Worm (Caenorhabditis elegans): ENCODE measurements around the gene K10G4.5.

The K10G4.5 gene

DNA sequence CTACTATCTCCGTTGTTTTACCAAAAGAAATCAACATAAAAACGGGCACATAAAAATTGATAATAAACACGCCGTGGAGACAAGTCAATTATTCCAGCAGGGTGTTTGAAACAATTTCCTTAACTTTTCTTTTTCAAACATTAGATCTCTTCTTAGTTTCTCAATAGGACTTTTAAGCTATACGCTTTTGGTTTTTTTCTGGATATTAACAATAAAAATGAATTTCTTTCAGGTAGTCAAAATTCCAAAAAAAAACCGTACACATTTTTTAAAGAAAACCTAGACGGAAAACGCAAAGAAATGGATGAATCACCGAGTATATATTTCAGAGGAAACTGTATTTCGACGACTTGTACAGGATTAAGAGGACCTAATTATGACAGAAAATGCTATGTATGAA lies 30.1 kb upstream of the K10G4.5 start, which contains the start of gene fbxa-185:
fbxa-185 (plus strand) TSS at position 301 of the 400 bp plus-strand sequence.
- TF ChIP-seq nhr-28 (tag; optimal IDR thresholded peaks at IDR 0.05) (no peak), lsy-2 (tag; optimal IDR thresholded peaks at IDR 0.05) (no peak), nhr-76 (tag; optimal IDR thresholded peaks at IDR 0.05) (no peak), nhr-2 (tag; optimal IDR thresholded peaks at IDR 0.05) (no peak), mls-2 (tag; optimal IDR thresholded peaks at IDR 0.05) (no peak), drap-1 (GFP tag; optimal IDR thresholded peaks at IDR 0.05) (no peak), ztf-11 (tag; optimal IDR thresholded peaks at IDR 0.05) (no peak), unc-62 (GFP tag; optimal IDR thresholded peaks at IDR 0.05) (no peak), nhr-12 (tag; optimal IDR thresholded peaks at IDR 0.05) (no peak), lin-13 (tag; optimal IDR thresholded peaks at IDR 0.05) (no peak), sptf-1 (tag; optimal IDR thresholded peaks at IDR 0.05) (no peak), ceh-83 (GFP tag; optimal IDR thresholded peaks at IDR 0.05) (no peak)

DNA sequence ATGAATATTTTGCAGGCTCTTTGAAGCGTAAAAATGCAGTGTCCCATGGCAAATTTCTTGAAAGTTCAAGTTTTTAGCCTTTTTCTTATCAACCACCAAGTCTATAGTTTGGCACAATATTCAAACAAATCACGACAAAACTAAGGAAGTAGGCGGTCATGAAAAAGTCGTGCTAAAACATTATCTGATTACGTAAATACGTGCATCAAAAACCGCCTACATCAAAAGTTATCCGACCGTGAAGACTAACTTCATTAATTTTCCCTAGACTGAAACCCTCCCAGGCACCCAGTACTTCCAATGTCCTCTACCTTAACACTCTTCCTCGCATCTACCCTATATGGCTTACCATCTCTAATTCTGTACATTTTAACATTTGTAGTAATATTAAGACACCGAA lies 27.2 kb upstream of the K10G4.5 start, which contains the start of gene srg-44:
srg-44 (plus strand) TSS at position 301 of the 400 bp plus-strand sequence.
- TF ChIP-seq cnd-1 (tag; optimal IDR thresholded peaks at IDR 0.05), result no peak
- TF ChIP-seq lsy-2 (tag; optimal IDR thresholded peaks at IDR 0.05), result no peak
- TF ChIP-seq hlh-1 (tag; optimal IDR thresholded peaks at IDR 0.05), result no peak
- no peak for TF ChIP-seq zip-8 (tag; optimal IDR thresholded peaks at IDR 0.05)
- TF ChIP-seq nhr-2 (tag; optimal IDR thresholded peaks at IDR 0.05), result no peak
- TF ChIP-seq M03D4.4 (tag; optimal IDR thresholded peaks at IDR 0.05), result no peak
- no peak for TF ChIP-seq nhr-28 (tag; optimal IDR thresholded peaks at IDR 0.05)
- no peak for TF ChIP-seq ztf-11 (tag; optimal IDR thresholded peaks at IDR 0.05)
- TF ChIP-seq ceh-39 (tag; optimal IDR thresholded peaks at IDR 0.05), result no peak
- no peak for TF ChIP-seq unc-39 (tag; optimal IDR thresholded peaks at IDR 0.05)

DNA sequence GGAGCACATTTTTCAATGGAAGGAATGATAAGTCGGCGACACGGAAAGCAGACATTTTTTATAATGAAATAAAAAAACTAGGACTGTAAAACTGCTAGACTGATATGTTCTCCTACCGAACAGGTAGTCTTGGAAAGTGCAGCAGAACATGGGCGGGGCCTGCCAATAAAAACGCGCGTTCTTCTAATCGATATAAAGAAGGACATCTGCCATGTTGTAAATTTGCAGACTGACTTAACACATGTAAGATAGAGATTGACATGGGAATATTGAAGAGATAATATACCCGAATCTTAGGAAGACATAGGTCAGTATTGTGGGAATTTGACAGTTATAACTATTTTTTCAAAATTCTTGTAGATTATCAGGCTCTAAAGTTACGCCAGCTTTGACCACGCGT lies 26.6 kb upstream of the K10G4.5 start, which contains the start of gene sdz-16:
sdz-16 (minus strand) TSS at position 101 of the 400 bp plus-strand sequence.
- TF ChIP-seq tbx-8 (GFP tag; optimal IDR thresholded peaks at IDR 0.05), result no peak
- no peak for TF ChIP-seq snpc-4 (tag; optimal IDR thresholded peaks at IDR 0.05)
- no peak for TF ChIP-seq ceh-83 (GFP tag; optimal IDR thresholded peaks at IDR 0.05)
- no peak for TF ChIP-seq elt-3 (tag; optimal IDR thresholded peaks at IDR 0.05)
- no peak for TF ChIP-seq lin-32 (GFP tag; optimal IDR thresholded peaks at IDR 0.05)
- TF ChIP-seq nhr-28 (tag; optimal IDR thresholded peaks at IDR 0.05), result no peak
- TF ChIP-seq M03D4.4 (tag; optimal IDR thresholded peaks at IDR 0.05), result no peak
- no peak for TF ChIP-seq nhr-2 (tag; optimal IDR thresholded peaks at IDR 0.05)
- no peak for TF ChIP-seq unc-39 (tag; optimal IDR thresholded peaks at IDR 0.05)
- no peak for TF ChIP-seq sptf-1 (tag; optimal IDR thresholded peaks at IDR 0.05)
- TF ChIP-seq mep-1 (tag; optimal IDR thresholded peaks at IDR 0.05), result no peak
- TF ChIP-seq nhr-12 (tag; optimal IDR thresholded peaks at IDR 0.05), result no peak
- no peak for TF ChIP-seq ceh-43 (GFP tag; optimal IDR thresholded peaks at IDR 0.05)
- no peak for TF ChIP-seq lsy-2 (tag; optimal IDR thresholded peaks at IDR 0.05)

DNA sequence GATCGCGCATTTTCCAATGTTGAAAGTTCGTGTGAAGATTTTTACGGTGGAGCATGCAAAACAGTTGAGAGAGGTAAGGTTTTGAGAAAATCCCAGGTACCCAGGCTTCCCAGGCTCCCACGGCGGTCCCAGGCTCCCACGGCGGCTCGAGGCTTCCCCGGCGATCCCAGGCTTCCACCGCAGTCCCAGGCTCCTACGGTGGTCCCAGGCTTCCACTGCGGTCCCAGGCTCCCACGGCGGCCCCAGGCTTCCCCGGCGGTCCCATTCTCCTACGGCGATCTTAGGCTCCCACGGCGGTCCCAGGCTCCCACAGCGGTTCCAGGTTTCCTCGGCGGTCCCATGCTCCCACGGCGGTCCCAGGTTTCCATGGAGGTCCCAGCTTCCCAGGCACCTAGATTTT lies 22.6 kb upstream of the K10G4.5 start:
- TF ChIP-seq blmp-1 (tag; optimal IDR thresholded peaks at IDR 0.05) (no peak), drap-1 (GFP tag; optimal IDR thresholded peaks at IDR 0.05) (peak; percentile 12)

DNA sequence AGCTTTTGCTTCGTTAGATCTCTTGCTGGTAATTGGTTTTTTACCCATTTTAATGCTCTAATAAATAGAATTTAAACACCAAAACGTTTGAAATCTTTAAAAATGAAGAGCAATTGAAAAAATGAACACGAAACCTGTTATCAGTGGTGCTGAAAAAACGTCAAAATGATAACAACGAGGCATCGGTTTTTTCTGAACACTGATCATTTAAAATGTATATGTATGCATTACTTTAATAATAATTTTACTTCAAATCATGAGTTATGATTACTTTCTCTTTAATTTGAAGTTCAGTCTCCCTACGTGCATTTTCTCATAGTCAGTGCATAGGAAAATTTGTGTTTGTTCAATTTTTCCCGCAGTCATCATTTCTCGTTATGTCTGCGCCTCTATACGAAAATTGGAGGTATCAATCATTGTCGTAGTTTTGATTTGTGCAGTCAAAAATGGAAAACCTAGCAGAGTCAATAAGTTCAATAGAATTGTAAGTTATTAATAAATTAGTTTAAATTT lies 21.2 kb upstream of the K10G4.5 start, which contains the start of gene F31E9.3:
F31E9.3 (plus strand) TSS at position 194 of the 513 bp plus-strand sequence.
- TF ChIP-seq nhr-2 (tag; optimal IDR thresholded peaks at IDR 0.05) (no peak), M03D4.4 (tag; optimal IDR thresholded peaks at IDR 0.05) (no peak), ceh-39 (tag; optimal IDR thresholded peaks at IDR 0.05) (no peak), flh-1 (GFP tag; optimal IDR thresholded peaks at IDR 0.05) (no peak), unc-39 (tag; optimal IDR thresholded peaks at IDR 0.05) (no peak), lin-32 (GFP tag; optimal IDR thresholded peaks at IDR 0.05) (no peak), blmp-1 (tag; optimal IDR thresholded peaks at IDR 0.05) (no peak), cnd-1 (tag; optimal IDR thresholded peaks at IDR 0.05) (no peak), nhr-12 (tag; optimal IDR thresholded peaks at IDR 0.05) (no peak), lsy-2 (tag; optimal IDR thresholded peaks at IDR 0.05) (no peak), ces-1 (GFP tag; optimal IDR thresholded peaks at IDR 0.05) (no peak), ham-2 (GFP tag; optimal IDR thresholded peaks at IDR 0.05) (no peak), mab-5 (tag; optimal IDR thresholded peaks at IDR 0.05) (no peak), tbx-8 (GFP tag; optimal IDR thresholded peaks at IDR 0.05) (no peak), unc-120 (tag; optimal IDR thresholded peaks at IDR 0.05; ENCODE audit: poor library complexity, severe bottlenecking) (no peak), ztf-11 (tag; optimal IDR thresholded peaks at IDR 0.05) (no peak), sem-2 (GFP tag; optimal IDR thresholded peaks at IDR 0.05) (no peak), nhr-28 (tag; optimal IDR thresholded peaks at IDR 0.05) (no peak), snpc-4 (tag; optimal IDR thresholded peaks at IDR 0.05) (no peak), elt-1 (tag; optimal IDR thresholded peaks at IDR 0.05; ENCODE audit: borderline replicate concordance, insufficient read depth) (no peak)
